Worm (Caenorhabditis elegans) whole organism, young adult: ENCODE results near the gene irld-6.

ENCODE experiments used
- B0035.1 ChIP-seq: sonication (generic microtip); optimal IDR thresholded peaks from 2 replicates; lab custom pipeline; 2016; ENCODE audit warnings: missing genetic modification characterization, mild to moderate bottlenecking, missing compliant biosample characterization, missing genotype, missing genetic modification reagents
- F22D6.2 ChIP-seq: sonication (generic microtip); optimal IDR thresholded peaks from 2 replicates; lab custom pipeline; 2016; ENCODE audit warnings: mild to moderate bottlenecking, missing genetic modification characterization, missing compliant biosample characterization
- F33H1.4 ChIP-seq: fragments of 200-800 bp; sonication (Bioruptor generic); IDR thresholded peaks from 2 replicates; pipeline ENCODE4 v1.3.6; 2022; ENCODE audit warnings: missing genetic modification reagents, missing genetic modification characterization, missing compliant biosample characterization
- F52B5.7 ChIP-seq: sonication (generic microtip); optimal IDR thresholded peaks from 2 replicates; lab custom pipeline; 2016; ENCODE audit warnings: mild to moderate bottlenecking, missing genetic modification characterization, missing compliant biosample characterization
- F57A8.1 ChIP-seq: fragments of 200-800 bp; sonication (Bioruptor generic); optimal IDR thresholded peaks from 2 replicates; lab custom pipeline; 2018; ENCODE audit warnings: mild to moderate bottlenecking, missing genetic modification characterization, moderate library complexity, missing compliant biosample characterization
- Y53F4B.3 ChIP-seq: fragments of 200-800 bp; sonication (Bioruptor generic); IDR thresholded peaks from 2 replicates; pipeline ENCODE4 v1.3.6; 2022; ENCODE audit warnings: missing genetic modification reagents, missing genetic modification characterization, missing compliant biosample characterization
- Y53G8AR.9 ChIP-seq: fragments of 200-800 bp; sonication (Bioruptor generic); conservative IDR thresholded peaks from 2 replicates; pipeline ENCODE4 v1.3.6; 2022; ENCODE audit warnings: missing genetic modification reagents, missing genetic modification characterization, missing compliant biosample characterization
- Y67H2A.10 ChIP-seq: fragments of 200-800 bp; sonication (Bioruptor generic); conservative IDR thresholded peaks from 2 replicates; pipeline ENCODE4 v1.3.6; 2022; ENCODE audit warnings: missing genetic modification reagents, missing genetic modification characterization, missing compliant biosample characterization
- Y79H2A.3 ChIP-seq: fragments of 200-800 bp; sonication (Bioruptor generic); conservative IDR thresholded peaks from 2 replicates; pipeline ENCODE4 v1.3.6; 2022; ENCODE audit warnings: missing genetic modification reagents, missing genetic modification characterization, missing compliant biosample characterization
- Y95B8A.8 ChIP-seq: fragments of 200-800 bp; sonication (Bioruptor generic); IDR thresholded peaks from 2 replicates; pipeline ENCODE4 v1.3.6; 2022; ENCODE audit warnings: missing genetic modification reagents, missing genetic modification characterization, missing compliant biosample characterization
- ZK185.1 ChIP-seq: sonication (generic microtip); optimal IDR thresholded peaks from 2 replicates; lab custom pipeline; 2016; ENCODE audit warnings: mild to moderate bottlenecking, missing genetic modification characterization, missing compliant biosample characterization; ENCODE audit not compliant: poor library complexity, severe bottlenecking
- akir-1 ChIP-seq: fragments of 200-800 bp; sonication (Bioruptor generic); optimal IDR thresholded peaks from 2 replicates; lab custom pipeline; 2018; ENCODE audit warnings: mild to moderate bottlenecking, missing genetic modification characterization, moderate library complexity, missing compliant biosample characterization
- atf-7 ChIP-seq: sonication (generic microtip); optimal IDR thresholded peaks from 2 replicates; lab custom pipeline; 2017; ENCODE audit warnings: mild to moderate bottlenecking, missing genetic modification characterization, missing compliant biosample characterization
- attf-5 ChIP-seq: fragments of 200-800 bp; sonication (Bioruptor generic); optimal IDR thresholded peaks from 2 replicates; lab custom pipeline; 2018; ENCODE audit warnings: mild to moderate bottlenecking, missing genetic modification characterization, missing compliant biosample characterization
- attf-6 ChIP-seq: fragments of 200-800 bp; sonication (Bioruptor generic); IDR thresholded peaks from 2 replicates; pipeline ENCODE4 v1.3.6; 2022; ENCODE audit warnings: missing genetic modification reagents, missing genetic modification characterization, missing compliant biosample characterization
- bed-1 ChIP-seq: fragments of 200-800 bp; sonication (Bioruptor generic); IDR thresholded peaks from 2 replicates; pipeline ENCODE4 v1.3.6; 2022; ENCODE audit warnings: missing genetic modification reagents, missing genetic modification characterization, missing compliant biosample characterization
- bed-2 ChIP-seq: fragments of 200-800 bp; sonication (Bioruptor generic); IDR thresholded peaks from 2 replicates; pipeline ENCODE4 v1.3.6; 2022; ENCODE audit warnings: missing genetic modification reagents, missing genetic modification characterization, missing compliant biosample characterization
- cebp-2 ChIP-seq: fragments of 200-800 bp; sonication (Bioruptor generic); IDR thresholded peaks from 2 replicates; pipeline ENCODE4 v1.3.6; 2022; ENCODE audit warnings: missing genetic modification characterization, missing compliant biosample characterization
- ceh-58 ChIP-seq: fragments of 200-800 bp; sonication (Bioruptor generic); IDR thresholded peaks from 2 replicates; pipeline ENCODE4 v1.3.6; 2022; ENCODE audit warnings: missing genetic modification characterization, missing compliant biosample characterization
- efl-1 ChIP-seq: fragments of 150-350 bp; optimal IDR thresholded peaks from 2 replicates; lab custom pipeline; 2014; ENCODE audit warnings: missing biosample characterization, missing genetic modification reagents, missing genetic modification characterization
- egl-18 ChIP-seq: fragments of 200-800 bp; sonication (Bioruptor generic); IDR thresholded peaks from 2 replicates; pipeline ENCODE4 v1.3.6; 2022; ENCODE audit warnings: missing genetic modification reagents, missing genetic modification characterization, missing compliant biosample characterization
- egrh-3 ChIP-seq: fragments of 200-800 bp; sonication (Bioruptor generic); IDR thresholded peaks from 2 replicates; pipeline ENCODE4 v1.3.6; 2022; ENCODE audit warnings: missing genetic modification reagents, missing genetic modification characterization, missing compliant biosample characterization
- ets-4 ChIP-seq: fragments of 200-800 bp; sonication (Bioruptor generic); optimal IDR thresholded peaks from 2 replicates; lab custom pipeline; 2018; ENCODE audit warnings: mild to moderate bottlenecking, missing genetic modification characterization, missing compliant biosample characterization
- him-1 ChIP-seq: sonication (generic microtip); optimal IDR thresholded peaks from 2 replicates; lab custom pipeline; 2016; ENCODE audit warnings: missing genotype, missing genetic modification reagents, missing genetic modification characterization, missing compliant biosample characterization
- hlh-26 ChIP-seq: fragments of 200-800 bp; sonication (Bioruptor generic); conservative IDR thresholded peaks from 2 replicates; pipeline ENCODE4 v1.3.6; 2022; ENCODE audit warnings: missing genetic modification reagents, missing genetic modification characterization, missing compliant biosample characterization
- hrde-1 ChIP-seq: sonication (generic microtip); optimal IDR thresholded peaks from 2 replicates; lab custom pipeline; 2016; ENCODE audit warnings: missing genetic modification characterization, mild to moderate bottlenecking, missing compliant biosample characterization, moderate library complexity, missing genotype, missing genetic modification reagents, borderline replicate concordance
- lag-1 ChIP-seq: fragments of 200-800 bp; sonication (Bioruptor generic); IDR thresholded peaks from 2 replicates; pipeline ENCODE4 v1.3.6; 2022; ENCODE audit warnings: missing genetic modification reagents, missing genetic modification characterization, missing compliant biosample characterization
- let-607 ChIP-seq, 2 experiments: fragments of 200-800 bp in 1 of 2; sonication (Bioruptor generic) in 1 of 2; sonication (generic microtip) in 1 of 2; optimal IDR thresholded peaks; 2 replicates each; lab custom pipeline; 2016 to 2018; ENCODE audit warnings: mild to moderate bottlenecking in 2 of 2, missing compliant biosample characterization in 2 of 2, missing genetic modification characterization in 2 of 2, moderate library complexity in 2 of 2, missing genotype in 1 of 2
- lin-40 ChIP-seq: sonication (generic microtip); optimal IDR thresholded peaks from 2 replicates; lab custom pipeline; 2016; ENCODE audit warnings: missing genetic modification characterization, mild to moderate bottlenecking, missing compliant biosample characterization, missing genotype, missing genetic modification reagents
- lin-54 ChIP-seq: fragments of 200-800 bp; sonication (Bioruptor generic); optimal IDR thresholded peaks from 2 replicates; lab custom pipeline; 2018; ENCODE audit warnings: mild to moderate bottlenecking, missing genetic modification characterization, missing compliant biosample characterization
- madf-8 ChIP-seq: fragments of 200-800 bp; sonication (Bioruptor generic); conservative IDR thresholded peaks from 2 replicates; pipeline ENCODE4 v1.3.6; 2022; ENCODE audit warnings: missing genetic modification reagents, missing genetic modification characterization, missing compliant biosample characterization
- mcd-1 ChIP-seq: fragments of 200-800 bp; sonication (Bioruptor generic); IDR thresholded peaks from 2 replicates; pipeline ENCODE4 v1.3.6; 2022; ENCODE audit warnings: missing genetic modification reagents, missing genetic modification characterization, missing compliant biosample characterization
- mel-28 ChIP-seq: sonication (generic microtip); optimal IDR thresholded peaks from 2 replicates; lab custom pipeline; 2016; ENCODE audit warnings: borderline replicate concordance, mild to moderate bottlenecking, missing genetic modification characterization, missing compliant biosample characterization
- nfyb-1 ChIP-seq: fragments of 200-800 bp; sonication (Bioruptor generic); IDR thresholded peaks from 2 replicates; pipeline ENCODE4 v1.3.6; 2022; ENCODE audit warnings: missing genetic modification reagents, missing genetic modification characterization, missing compliant biosample characterization
- nhr-27 ChIP-seq: fragments of 200-800 bp; sonication (Bioruptor generic); optimal IDR thresholded peaks from 2 replicates; lab custom pipeline; 2018; ENCODE audit warnings: mild to moderate bottlenecking, missing genetic modification characterization, moderate library complexity, missing compliant biosample characterization
- nhr-80 ChIP-seq: sonication (generic microtip); optimal IDR thresholded peaks from 2 replicates; lab custom pipeline; 2016; ENCODE audit warnings: missing genetic modification characterization, missing compliant biosample characterization
- nhr-90 ChIP-seq: sonication (generic microtip); optimal IDR thresholded peaks from 2 replicates; lab custom pipeline; 2016; ENCODE audit warnings: missing genotype, mild to moderate bottlenecking, missing genetic modification characterization, missing compliant biosample characterization
- rcor-1 ChIP-seq: fragments of 200-800 bp; sonication (Bioruptor generic); IDR thresholded peaks from 2 replicates; pipeline ENCODE4 v1.3.6; 2022; ENCODE audit warnings: missing genetic modification reagents, missing genetic modification characterization, missing compliant biosample characterization
- rec-8 ChIP-seq, 2 experiments: sonication (generic microtip); optimal IDR thresholded peaks; 2 replicates each; lab custom pipeline; 2016; ENCODE audit warnings: mild to moderate bottlenecking in 2 of 2, missing genetic modification characterization in 2 of 2, missing genetic modification reagents in 2 of 2, missing genotype in 2 of 2, missing biosample characterization in 1 of 2, missing compliant biosample characterization in 1 of 2, moderate library complexity in 1 of 2
- sdz-38 ChIP-seq: sonication (generic microtip); optimal IDR thresholded peaks from 2 replicates; lab custom pipeline; 2016; ENCODE audit warnings: missing genotype, missing genetic modification characterization, missing compliant biosample characterization
- snpc-1.3 ChIP-seq: sonication (generic microtip); optimal IDR thresholded peaks from 2 replicates; lab custom pipeline; 2017; ENCODE audit warnings: missing genetic modification characterization, mild to moderate bottlenecking, missing compliant biosample characterization, antibody characterized with exemption, moderate library complexity, missing genotype, missing genetic modification reagents; ENCODE audit not compliant: insufficient read depth
- snpc-3.4 ChIP-seq: sonication (generic microtip); optimal IDR thresholded peaks from 2 replicates; lab custom pipeline; 2017; ENCODE audit warnings: missing genetic modification characterization, mild to moderate bottlenecking, missing compliant biosample characterization, antibody characterized with exemption, moderate library complexity, missing genotype, missing genetic modification reagents
- tbp1 ChIP-seq: fragments of 200-800 bp; sonication (Bioruptor generic); optimal IDR thresholded peaks from 2 replicates; lab custom pipeline; 2018; ENCODE audit warnings: mild to moderate bottlenecking, missing genetic modification characterization, missing compliant biosample characterization
- ztf-18 ChIP-seq: sonication (generic microtip); optimal IDR thresholded peaks from 2 replicates; lab custom pipeline; 2016; ENCODE audit warnings: missing genotype, mild to moderate bottlenecking, missing genetic modification characterization, missing compliant biosample characterization
- ztf-28 ChIP-seq: fragments of 200-800 bp; sonication (Bioruptor generic); IDR thresholded peaks from 2 replicates; pipeline ENCODE4 v1.3.6; 2022; ENCODE audit warnings: missing genetic modification reagents, missing genetic modification characterization, missing compliant biosample characterization

The irld-6 gene

ce11 chrV:10715158-10716152 is 41.1 kb downstream of the irld-6 start (continued):
- TF ChIP-seq bed-1 = no peak
- TF ChIP-seq hlh-26 = no peak
- TF ChIP-seq ztf-18 (tag; lab: Kevin White, UChicago) = peak; percentile 12
- no peak for TF ChIP-seq cebp-2 (GFP tag; lab: Robert Waterston, UW)
- TF ChIP-seq snpc-3.4 = no peak
- TF ChIP-seq lag-1 (GFP tag; lab: Robert Waterston, UW) = 0 out of 2 replicates have a peak, but pooled peaks have one; percentile 14
- no peak for TF ChIP-seq bed-2 (GFP tag; lab: Robert Waterston, UW)
- peak; percentile 78 for TF ChIP-seq attf-5 (GFP tag; lab: Kevin White, UChicago)
- peak; percentile 67 for TF ChIP-seq rcor-1
- peak; percentile 78 for TF ChIP-seq lin-40
- peak; percentile 82 for TF ChIP-seq Y53G8AR.9 (GFP tag; lab: Robert Waterston, UW)
- TF ChIP-seq Y67H2A.10 (GFP tag; lab: Robert Waterston, UW) = 0 out of 2 replicates have a peak, but pooled peaks have one; percentile 13
- peak; percentile 3 for TF ChIP-seq nhr-80
- no peak for TF ChIP-seq efl-1
- TF ChIP-seq let-607 (tag; optimal IDR thresholded peaks at IDR 0.05; lab: Kevin White, UChicago) = no peak
- peak; percentile 83 for TF ChIP-seq F52B5.7 (tag; lab: Kevin White, UChicago)
- no peak for TF ChIP-seq F33H1.4 (GFP tag; lab: Robert Waterston, UW)
- TF ChIP-seq ceh-58 (GFP tag; lab: Robert Waterston, UW) = no peak
- peak; percentile 91 for TF ChIP-seq nfyb-1 (GFP tag; lab: Robert Waterston, UW)
- no peak for TF ChIP-seq rec-8 (tag; optimal IDR thresholded peaks at IDR 0.05; lab: Kevin White, UChicago)
- no peak for TF ChIP-seq B0035.1 (tag; lab: Kevin White, UChicago)
- peak; percentile 57; the same call in 1 of the 2 replicates for TF ChIP-seq Y95B8A.8 (GFP tag; lab: Robert Waterston, UW)
- TF ChIP-seq sdz-38 (tag; lab: Kevin White, UChicago) = no peak
- peak; percentile 80 for TF ChIP-seq mcd-1 (GFP tag; lab: Robert Waterston, UW)
- no peak for TF ChIP-seq ets-4 (GFP tag; lab: Kevin White, UChicago)
- no peak for TF ChIP-seq nhr-90 (tag; lab: Kevin White, UChicago)
- peak; percentile 94 for TF ChIP-seq egrh-3 (GFP tag; lab: Robert Waterston, UW)
- no peak for TF ChIP-seq snpc-1.3
- TF ChIP-seq ztf-28 = no peak
- TF ChIP-seq atf-7 = peak; percentile 92
- peak; percentile 84 for TF ChIP-seq egl-18 (GFP tag; lab: Robert Waterston, UW)
- no peak for TF ChIP-seq hrde-1
- no peak for TF ChIP-seq akir-1 (GFP tag; lab: Kevin White, UChicago)
- TF ChIP-seq madf-8 (GFP tag; lab: Robert Waterston, UW) = no peak
- TF ChIP-seq F57A8.1 (GFP tag; lab: Kevin White, UChicago) = no peak
- no peak for TF ChIP-seq nhr-27 (tag; lab: Kevin White, UChicago)
- no peak for TF ChIP-seq Y53F4B.3 (GFP tag; lab: Robert Waterston, UW)
- no peak for TF ChIP-seq mel-28 (tag; lab: Kevin White, UChicago)
- no peak for TF ChIP-seq attf-6 (GFP tag; lab: Robert Waterston, UW)
- TF ChIP-seq lin-54 = peak; percentile 30
- peak; percentile 49 for TF ChIP-seq tbp1 (GFP tag; lab: Kevin White, UChicago)
- 0 out of 2 replicates have a peak, but pooled peaks have one; percentile 53 for TF ChIP-seq Y79H2A.3 (GFP tag; lab: Robert Waterston, UW)
- TF ChIP-seq ZK185.1 = no peak
- TF ChIP-seq him-1 (tag; lab: Kevin White, UChicago) = no peak
- TF ChIP-seq F22D6.2 (tag; lab: Kevin White, UChicago) = peak; percentile 56
